Worm (Caenorhabditis elegans): ENCODE measurements around the gene T07F8.4.
A peak's percentile ranks its signal among the peaks of the same experiment; 100 is the strongest.

T07F8.4 gene

DNA sequence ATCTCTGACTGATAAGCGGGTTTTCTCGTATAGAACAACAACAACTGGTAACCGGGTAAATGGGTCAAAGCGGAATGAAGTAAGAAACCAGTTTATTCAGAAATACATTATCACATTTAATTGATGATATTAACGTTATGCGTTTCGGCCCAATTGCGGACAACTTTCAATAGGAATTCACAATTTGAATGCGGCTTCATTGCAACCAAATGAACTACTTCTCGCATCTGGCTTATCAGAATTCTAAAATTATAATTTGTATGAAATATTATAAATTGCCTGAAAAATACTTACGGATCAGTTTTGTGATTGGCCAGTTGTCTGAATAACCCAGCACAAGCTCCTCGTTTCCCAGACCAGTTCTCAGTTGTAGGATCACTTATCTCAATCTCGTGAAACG is 36.9 kb upstream of the T07F8.4 start, which contains the start of gene col-36:
Gene col-36 (minus strand): TSS at position 101 of the 400 bp plus-strand sequence.
- TF ChIP-seq lin-1 (GFP tag; IDR thresholded peaks at IDR 0.05) (no peak), zfp-3 (GFP tag; conservative IDR thresholded peaks at IDR 0.05) (no peak), vab-7 (GFP tag; IDR thresholded peaks at IDR 0.05) (no peak), nhr-77 (tag; optimal IDR thresholded peaks at IDR 0.05) (no peak), set-16 (GFP tag; IDR thresholded peaks at IDR 0.05) (no peak), ceh-32 (tag; optimal IDR thresholded peaks at IDR 0.05; ENCODE audit: poor library complexity) (no peak), lim-7 (GFP tag; IDR thresholded peaks at IDR 0.05) (no peak), arid-1 (GFP tag; conservative IDR thresholded peaks at IDR 0.05) (no peak), egl-27 (tag; optimal IDR thresholded peaks at IDR 0.05) (no peak), lin-29 (GFP tag; IDR thresholded peaks at IDR 0.05) (no peak), R02D3.7 (tag; optimal IDR thresholded peaks at IDR 0.05) (no peak), nhr-10 (tag; optimal IDR thresholded peaks at IDR 0.05) (no peak), skn-1 (tag; optimal IDR thresholded peaks at IDR 0.05) (no peak)

DNA sequence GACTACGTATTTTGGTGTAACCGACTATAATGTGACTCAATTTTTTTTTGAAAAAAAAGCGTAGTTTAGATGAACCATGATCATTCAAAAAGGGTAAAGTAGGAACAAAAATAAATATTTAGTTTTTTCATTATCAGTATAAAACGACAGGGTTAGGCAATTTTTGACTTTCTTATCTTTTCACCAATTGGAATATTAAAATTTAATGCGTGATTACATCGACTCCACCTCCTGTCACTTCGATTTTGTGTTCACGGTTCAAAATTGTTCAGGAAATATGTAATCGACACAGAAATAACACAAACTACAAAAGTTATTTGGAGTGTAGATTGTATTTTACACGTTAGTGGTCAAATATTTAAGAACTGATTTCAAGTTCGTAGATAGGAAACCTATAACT is 34.9 kb upstream of the T07F8.4 start:
- TF ChIP-seq dmd-6 (GFP tag; IDR thresholded peaks at IDR 0.05) (peak; percentile 91), pqm-1 (tag; optimal IDR thresholded peaks at IDR 0.05) (peak; percentile 92), madf-9 (GFP tag; conservative IDR thresholded peaks at IDR 0.05) (no peak), ceh-32 (tag; optimal IDR thresholded peaks at IDR 0.05; ENCODE audit: poor library complexity) (no peak), set-16 (GFP tag; IDR thresholded peaks at IDR 0.05) (no peak), hlh-11 (tag; optimal IDR thresholded peaks at IDR 0.05) (peak; percentile 60), nhr-102 (tag; optimal IDR thresholded peaks at IDR 0.05) (peak; percentile 46), nhr-28 (tag; optimal IDR thresholded peaks at IDR 0.05) (peak; percentile 97), nhr-77 (tag; optimal IDR thresholded peaks at IDR 0.05) (peak; percentile 76), dve-1 (tag; optimal IDR thresholded peaks at IDR 0.05; ENCODE audit: insufficient read depth) (peak; percentile 80), egl-43 (GFP tag; IDR thresholded peaks at IDR 0.05) (no peak), rbr-2 (tag; optimal IDR thresholded peaks at IDR 0.05) (no peak), php-3 (GFP tag; IDR thresholded peaks at IDR 0.05) (peak; percentile 90), nhr-11 (tag; optimal IDR thresholded peaks at IDR 0.05) (no peak), nhr-48 (tag; optimal IDR thresholded peaks at IDR 0.05) (peak; percentile 12), Y105C5A.15 (GFP tag; IDR thresholded peaks at IDR 0.05) (no peak), snpc-4 (tag; optimal IDR thresholded peaks at IDR 0.05) (no peak), daf-16 (GFP tag; optimal IDR thresholded peaks at IDR 0.05) (no peak), daf-16 (tag; optimal IDR thresholded peaks at IDR 0.05) (peak; percentile 65), unc-39 (tag; optimal IDR thresholded peaks at IDR 0.05) (no peak), D1046.2 (GFP tag; IDR thresholded peaks at IDR 0.05) (no peak)

ce11 chrII:7165749-7166148 is 33.9 kb upstream of the T07F8.4 start, which contains the start of gene mfsd-13.2:
TSS of gene mfsd-13.2 (minus strand) at chrII:7165849.
- TF ChIP-seq unc-62 (GFP tag; optimal IDR thresholded peaks at IDR 0.05 in 1 of 2), result peak in 1 of 2 experiments; percentile 76
- TF ChIP-seq unc-62 (tag; optimal IDR thresholded peaks at IDR 0.05), result no peak
- no peak for TF ChIP-seq madf-5 (GFP tag; IDR thresholded peaks at IDR 0.05)

DNA sequence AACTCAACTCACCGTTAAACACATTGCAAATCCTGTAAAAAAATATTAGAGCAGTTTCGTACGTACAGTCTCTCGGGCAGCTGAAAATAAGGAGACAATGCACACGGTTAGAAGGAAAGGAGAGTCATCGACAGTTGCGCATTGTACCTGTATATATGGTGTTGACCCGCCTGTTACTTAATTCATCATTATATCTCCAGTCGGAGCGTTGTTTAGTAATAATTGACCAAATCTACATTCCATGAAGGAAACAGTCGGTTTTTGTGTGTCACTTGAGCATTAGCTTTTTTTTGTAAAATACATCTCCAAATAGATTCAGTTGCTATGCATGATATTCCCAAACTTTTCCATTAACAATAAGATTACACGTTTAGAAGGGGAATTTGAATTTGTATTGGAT is 29.7 kb upstream of the T07F8.4 start, which contains the start of gene C27H5.12:
Gene C27H5.12 (minus strand): TSS at position 101 of the 400 bp plus-strand sequence.
- TF ChIP-seq unc-62 (GFP tag; optimal IDR thresholded peaks at IDR 0.05 in 1 of 2) (peak in 1 of 2 experiments; percentile 30), unc-62 (tag; optimal IDR thresholded peaks at IDR 0.05) (no peak), Y48G9A.11 (GFP tag; IDR thresholded peaks at IDR 0.05) (no peak)

DNA sequence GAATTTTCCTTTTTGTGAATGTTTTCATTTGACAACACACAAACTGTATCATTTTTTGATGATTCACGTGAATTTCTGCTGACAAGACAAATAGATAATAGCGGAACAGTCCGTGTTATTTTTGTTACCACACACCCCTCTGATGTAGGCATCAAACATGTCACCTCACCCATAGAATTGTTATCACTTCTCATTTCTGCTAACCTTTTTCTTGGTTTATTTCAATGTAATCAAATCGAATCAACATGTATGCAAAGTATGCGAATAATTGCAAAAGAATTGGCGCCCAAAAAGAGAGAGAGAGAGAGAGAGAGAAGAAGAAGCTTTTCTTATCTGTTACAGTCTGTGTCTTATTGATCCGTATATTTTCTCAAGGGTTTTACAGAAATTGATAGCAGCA is 25.6 kb upstream of the T07F8.4 start:
- TF ChIP-seq cey-2 (tag; optimal IDR thresholded peaks at IDR 0.05; ENCODE audit: borderline replicate concordance, insufficient read depth) (no peak), ztf-11 (tag; optimal IDR thresholded peaks at IDR 0.05) (no peak), spr-1 (tag; optimal IDR thresholded peaks at IDR 0.05) (no peak), nhr-6 (tag; optimal IDR thresholded peaks at IDR 0.05) (no peak), dve-1 (tag; optimal IDR thresholded peaks at IDR 0.05; ENCODE audit: insufficient read depth) (peak; percentile 57), zag-1 (tag; optimal IDR thresholded peaks at IDR 0.05) (no peak), hlh-11 (tag; optimal IDR thresholded peaks at IDR 0.05) (peak; percentile 75), mxl-2 (GFP tag; conservative IDR thresholded peaks at IDR 0.05) (peak; percentile 79; the same call in 1 of the 2 replicates), T26A8.4 (GFP tag; IDR thresholded peaks at IDR 0.05) (no peak), F10B5.3 (tag; optimal IDR thresholded peaks at IDR 0.05) (no peak), zfp-3 (GFP tag; conservative IDR thresholded peaks at IDR 0.05) (no peak), madf-9 (GFP tag; conservative IDR thresholded peaks at IDR 0.05) (no peak), lin-29 (GFP tag; IDR thresholded peaks at IDR 0.05) (no peak), egl-27 (tag; optimal IDR thresholded peaks at IDR 0.05) (no peak), tag-97 (GFP tag; IDR thresholded peaks at IDR 0.05) (no peak), ceh-20 (GFP tag; IDR thresholded peaks at IDR 0.05) (no peak)
